Fruit fly (Drosophila melanogaster) S2 (cell line): ENCODE data around the gene CG5860.
A peak's percentile ranks its signal among the peaks of the same experiment; 100 is the strongest.

Source experiments
- CG8478 ChIP-seq: fragments of >200 bp; optimal IDR thresholded peaks from 2 replicates; lab custom pipeline; 2018
- CTCF ChIP-seq, 2 experiments: fragments of >200 bp; optimal IDR thresholded peaks; 2 replicates each; lab custom pipeline; 2018

The CG5860 gene

DNA sequence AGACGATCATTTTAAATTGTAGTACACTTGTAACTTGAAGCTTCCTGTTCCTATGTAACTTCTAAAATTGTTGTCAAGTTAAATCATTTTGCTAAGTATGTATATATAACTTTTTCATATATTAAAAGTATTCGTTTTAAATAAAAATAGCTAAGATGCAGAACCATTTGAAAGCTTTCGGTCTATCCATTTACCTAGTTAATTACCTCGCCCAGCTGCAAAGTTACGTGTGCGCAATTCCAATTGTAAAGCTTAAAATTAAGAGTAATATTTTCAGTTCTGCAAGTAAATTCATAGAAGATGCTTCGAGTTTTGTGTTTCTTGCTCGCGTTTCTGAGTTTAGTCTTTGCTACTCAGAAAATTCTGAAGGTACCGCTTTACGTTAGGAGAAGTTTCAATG lies at the start of gene CG5860:
Gene CG5860 (plus strand): TSS at position 301 of the 400 bp plus-strand sequence.
- TF ChIP-seq CG8478 (lab: Kevin White, UChicago) = no peak
- no peak for TF ChIP-seq CTCF (optimal IDR thresholded peaks at IDR 0.05; lab: Kevin White, UChicago)

DNA sequence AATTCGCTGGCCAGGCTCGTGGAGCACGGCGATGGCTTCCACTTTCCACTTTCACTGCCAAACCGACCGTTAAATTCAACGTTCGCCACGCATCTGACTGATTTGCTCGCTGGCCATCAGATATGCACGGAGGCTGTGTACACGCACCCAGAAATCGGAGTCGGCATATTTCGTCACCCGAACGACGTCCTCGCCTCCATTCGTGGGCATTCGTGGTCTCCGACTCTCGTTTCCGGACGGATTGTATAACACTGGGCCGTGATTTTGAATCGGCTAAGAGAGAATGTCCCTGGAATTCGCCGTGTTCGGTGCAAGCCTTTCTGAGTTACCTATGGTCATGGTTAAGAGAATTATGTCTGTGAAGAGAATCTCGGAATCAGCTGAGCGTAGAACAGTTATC lies 43.4 kb upstream of the CG5860 start, which contains the start of gene beat-IIa:
Gene beat-IIa (minus strand): TSS at position 97 of the 400 bp plus-strand sequence.
- TF ChIP-seq CTCF (optimal IDR thresholded peaks at IDR 0.05; lab: Kevin White, UChicago) (no peak), CG8478 (lab: Kevin White, UChicago) (no peak)

DNA sequence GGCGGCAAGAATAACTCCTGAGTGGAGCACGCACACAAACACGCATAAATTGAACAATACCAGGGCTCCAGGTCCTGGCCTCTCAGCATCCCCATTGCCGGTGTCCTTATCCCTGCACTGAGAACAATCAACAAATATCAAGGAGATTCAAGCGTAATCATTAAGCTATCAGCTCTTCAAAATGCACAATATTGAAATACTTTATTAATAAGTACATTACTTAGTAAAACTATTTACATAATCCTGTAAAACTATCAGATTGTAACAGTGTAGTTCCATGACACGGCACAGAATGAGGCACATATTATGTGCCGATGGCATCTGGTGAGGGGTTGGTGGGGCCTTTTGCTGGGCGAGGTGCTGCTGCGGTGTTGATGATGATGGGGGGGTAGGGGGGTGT lies 38.3 kb upstream of the CG5860 start:
- no peak for TF ChIP-seq CTCF (optimal IDR thresholded peaks at IDR 0.05; lab: Kevin White, UChicago)
- no peak for TF ChIP-seq CG8478 (lab: Kevin White, UChicago)

DNA sequence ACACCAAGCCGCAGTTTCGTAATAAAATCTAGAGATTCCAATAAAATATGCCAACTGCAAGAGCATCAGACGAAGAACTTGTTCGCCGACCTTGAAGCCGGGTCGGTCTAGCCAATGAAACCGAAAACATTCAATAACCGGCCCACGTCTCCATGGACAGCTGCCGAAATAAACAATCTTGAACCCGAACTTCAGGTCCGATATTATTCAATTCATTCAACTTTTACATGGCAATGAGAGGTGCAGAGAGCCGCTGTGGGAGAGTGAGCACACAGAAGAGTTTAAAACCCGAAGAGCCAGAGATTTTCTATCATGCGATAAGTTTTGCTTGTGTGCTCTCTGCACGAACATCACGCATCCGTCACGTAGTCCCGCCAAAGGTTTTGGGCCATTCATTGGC lies 31.9 kb upstream of the CG5860 start:
- TF ChIP-seq CTCF (optimal IDR thresholded peaks at IDR 0.05; lab: Kevin White, UChicago) = no peak
- no peak for TF ChIP-seq CG8478 (lab: Kevin White, UChicago)

DNA sequence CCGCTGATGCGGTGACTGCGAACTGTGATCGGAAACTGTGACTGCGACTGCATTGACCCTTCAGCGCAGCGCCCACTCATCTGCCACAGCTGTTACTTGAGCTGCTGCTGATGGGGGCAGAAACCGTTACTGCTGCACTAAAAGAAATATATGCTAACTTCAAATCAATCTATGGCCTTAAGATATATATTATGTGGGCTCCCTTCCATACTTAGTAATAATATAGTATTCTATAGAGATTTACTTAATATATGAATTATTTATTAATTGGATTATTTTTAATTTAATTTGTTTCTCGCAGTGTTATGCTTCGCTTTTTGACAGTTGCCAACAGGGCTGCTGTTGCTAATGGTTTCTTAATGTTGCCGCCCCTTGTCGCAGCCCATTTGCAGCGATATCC lies 30.4 kb upstream of the CG5860 start:
- TF ChIP-seq CG8478 (lab: Kevin White, UChicago) (no peak), CTCF (optimal IDR thresholded peaks at IDR 0.05; lab: Kevin White, UChicago) (no peak)

DNA sequence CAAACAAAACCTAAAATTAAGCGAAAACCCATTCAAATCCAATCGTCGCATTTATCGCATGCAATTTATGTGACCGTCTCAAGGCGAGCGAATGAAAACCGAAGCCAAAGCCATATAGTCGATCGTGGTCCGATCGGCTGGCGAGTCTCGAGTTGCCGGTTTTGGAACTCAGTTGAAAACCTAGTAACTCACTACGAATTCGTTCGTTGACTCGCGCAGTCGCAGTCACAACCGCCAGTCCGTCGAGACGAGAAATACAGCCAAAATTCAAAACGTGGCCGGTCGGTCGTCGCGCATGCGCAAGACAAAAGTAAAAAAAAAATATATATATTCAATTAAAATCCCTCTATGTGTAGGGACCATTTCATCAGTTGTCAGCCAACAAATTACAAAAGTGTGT lies 29.7 kb upstream of the CG5860 start, which contains the start of gene lute:
Gene lute (plus strand): TSS at position 203 of the 400 bp plus-strand sequence.
- TF ChIP-seq CG8478 (lab: Kevin White, UChicago) (no peak), CTCF (optimal IDR thresholded peaks at IDR 0.05; lab: Kevin White, UChicago) (no peak)

DNA sequence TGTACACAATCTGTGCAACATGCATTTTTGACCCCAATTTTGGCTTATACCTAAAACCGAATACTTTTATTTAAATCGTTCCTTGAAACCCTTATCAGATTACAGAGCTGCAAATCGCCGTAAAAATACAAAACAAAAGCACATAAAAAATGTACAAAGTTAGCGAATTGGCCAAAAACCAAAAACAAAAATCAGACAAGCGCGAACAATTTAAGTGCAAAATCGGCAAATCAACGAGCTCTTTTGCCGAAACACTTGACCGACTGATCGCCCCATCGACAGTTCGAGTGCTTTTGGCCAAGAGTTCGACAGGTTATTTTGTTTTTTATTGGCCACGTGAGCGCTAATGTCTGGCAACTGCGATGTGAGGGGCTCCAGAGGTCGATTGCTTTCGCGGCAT lies 27.5 kb upstream of the CG5860 start:
- TF ChIP-seq CG8478 (lab: Kevin White, UChicago) (no peak), CTCF (optimal IDR thresholded peaks at IDR 0.05; lab: Kevin White, UChicago) (no peak)

DNA sequence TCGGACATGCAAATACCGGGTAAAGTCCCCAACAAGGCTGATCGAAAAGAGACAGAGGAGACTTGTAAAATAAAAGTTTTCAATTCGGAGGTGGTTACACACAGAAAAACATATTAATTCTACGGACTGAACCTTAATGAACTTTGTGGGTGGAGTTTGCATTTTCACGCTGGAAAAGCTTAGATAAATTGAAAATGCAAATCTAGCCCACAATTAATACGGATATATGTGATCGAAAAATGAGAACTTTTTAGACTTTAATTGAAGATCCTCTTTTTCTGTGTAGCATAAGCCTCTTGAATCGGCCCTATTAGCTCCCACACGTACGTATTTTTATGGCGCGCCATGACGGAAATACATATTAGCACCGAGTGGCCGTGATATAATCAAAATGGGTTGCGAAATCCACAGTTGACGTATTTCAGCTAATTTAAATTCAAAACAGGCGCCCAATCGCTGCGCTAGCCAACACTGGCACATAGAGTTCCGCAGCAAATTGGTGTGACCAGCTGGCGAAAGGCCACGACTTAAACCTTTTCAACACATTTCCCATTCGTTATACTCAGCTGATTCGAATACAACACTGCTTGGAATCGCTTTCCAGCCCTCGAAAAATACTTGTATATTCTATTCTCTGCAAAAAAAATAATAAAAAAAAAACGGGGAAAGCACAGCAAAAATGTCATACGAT lies 23.9 kb upstream of the CG5860 start:
- TF ChIP-seq CG8478 (lab: Kevin White, UChicago) (no peak), CTCF (optimal IDR thresholded peaks at IDR 0.05; lab: Kevin White, UChicago) (peak in 1 of 2 experiments; percentile 12)

DNA sequence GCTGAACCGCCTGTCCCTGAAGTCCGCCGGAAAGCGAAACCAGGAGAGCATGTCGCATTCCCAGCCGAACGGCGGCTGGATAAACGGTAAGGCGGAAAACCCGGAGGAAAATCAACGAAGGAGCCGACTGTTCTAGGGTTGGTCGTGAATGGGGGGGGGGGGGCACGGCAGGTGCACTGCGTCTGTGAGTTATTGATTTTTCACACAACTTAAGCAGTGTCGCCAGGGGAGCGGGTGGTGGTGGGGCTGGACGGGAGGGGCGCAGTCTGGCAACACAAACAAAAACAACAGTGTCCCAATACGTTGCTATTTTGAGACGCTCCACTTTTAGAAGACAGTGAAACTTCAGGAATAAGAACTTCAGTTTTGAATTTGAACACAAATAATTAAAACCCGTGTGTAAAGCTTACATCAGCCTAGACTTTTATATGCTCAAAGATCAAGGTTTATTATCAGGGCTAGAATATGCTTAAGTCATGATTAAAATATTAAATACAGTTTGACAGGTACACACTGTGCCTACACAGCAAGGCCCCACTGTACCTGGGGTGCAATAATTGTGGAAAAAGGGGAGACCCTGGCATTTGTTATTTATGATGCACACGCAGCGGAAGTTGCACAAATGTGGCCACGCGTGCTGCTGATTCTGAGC lies 23.1 kb upstream of the CG5860 start:
- no peak for TF ChIP-seq CTCF (optimal IDR thresholded peaks at IDR 0.05; lab: Kevin White, UChicago)
- TF ChIP-seq CG8478 (lab: Kevin White, UChicago) = no peak

DNA sequence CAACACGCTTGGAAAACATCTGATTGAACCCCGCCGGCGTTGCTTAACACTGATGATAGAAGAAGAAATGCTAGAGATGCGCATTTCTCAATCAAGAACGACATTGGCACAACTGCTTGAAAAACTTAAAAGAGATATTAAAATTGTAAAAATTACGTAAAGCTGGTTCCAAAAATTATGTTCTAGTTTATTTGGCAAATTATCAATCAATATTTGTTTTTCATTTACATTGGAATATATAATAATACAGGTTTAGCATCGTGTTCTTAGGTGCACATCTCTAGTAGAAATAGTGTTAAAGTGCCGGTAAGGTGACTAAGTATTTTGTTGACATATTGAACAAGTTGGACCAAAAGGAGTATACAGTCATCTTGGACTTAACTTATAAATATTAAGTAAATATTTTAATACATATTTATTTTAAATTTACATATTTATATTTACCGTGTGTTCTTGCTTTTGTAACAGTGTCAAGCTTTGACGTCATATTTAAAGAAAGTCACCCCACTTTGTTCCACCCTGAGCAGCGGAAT lies 18.0 kb upstream of the CG5860 start, which contains the start of the genes Brf and sds22:
Gene Brf (minus strand): TSS at position 25 of the 533 bp plus-strand sequence.
Gene sds22 (plus strand): TSS at position 282 of the 533 bp plus-strand sequence.
- TF ChIP-seq CTCF (optimal IDR thresholded peaks at IDR 0.05; lab: Kevin White, UChicago) = no peak
- no peak for TF ChIP-seq CG8478 (lab: Kevin White, UChicago)

DNA sequence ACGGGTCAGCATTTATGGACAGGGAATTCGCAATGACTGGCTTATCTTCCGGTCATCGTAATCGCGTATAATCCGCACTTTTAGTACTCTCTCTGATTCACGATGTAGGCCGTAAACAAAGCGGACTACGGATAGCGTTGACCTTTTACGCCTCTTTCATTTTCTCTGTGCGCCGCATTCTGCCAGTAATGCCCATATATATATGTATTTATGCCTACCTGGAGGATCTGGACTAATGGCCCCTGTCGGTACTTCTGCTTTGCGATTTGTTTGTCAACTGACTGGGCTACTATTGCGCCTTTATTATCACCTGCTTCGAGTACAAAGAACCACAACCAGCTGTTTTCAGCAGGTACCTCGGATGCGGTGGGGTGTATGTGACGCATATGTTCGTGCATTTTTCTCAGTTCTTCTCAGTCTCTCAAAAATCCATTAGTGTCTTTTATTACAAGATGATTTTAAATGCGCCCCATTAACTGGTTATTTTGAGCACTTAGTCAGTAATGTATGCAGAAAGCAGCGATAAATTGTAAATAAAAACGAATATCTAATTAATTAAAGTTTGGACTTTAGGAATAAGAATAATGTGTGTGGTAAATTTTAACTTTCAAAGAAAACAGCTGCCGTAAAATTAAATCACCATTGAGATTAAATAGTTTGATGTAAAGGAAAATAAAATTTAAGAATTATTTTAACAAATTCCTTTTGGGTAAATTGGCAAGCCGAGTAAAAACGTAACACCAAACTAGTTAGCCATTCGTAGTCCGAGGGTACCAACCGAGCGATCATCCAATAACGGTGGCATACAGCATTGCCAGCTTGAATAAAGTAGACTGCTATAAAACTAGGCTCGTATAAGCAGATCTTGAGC lies 14.9 kb upstream of the CG5860 start, which contains the start of gene CREG:
Gene CREG (minus strand): TSS at position 323 of the 871 bp plus-strand sequence.
- no peak for TF ChIP-seq CG8478 (lab: Kevin White, UChicago)
- no peak for TF ChIP-seq CTCF (optimal IDR thresholded peaks at IDR 0.05; lab: Kevin White, UChicago)

DNA sequence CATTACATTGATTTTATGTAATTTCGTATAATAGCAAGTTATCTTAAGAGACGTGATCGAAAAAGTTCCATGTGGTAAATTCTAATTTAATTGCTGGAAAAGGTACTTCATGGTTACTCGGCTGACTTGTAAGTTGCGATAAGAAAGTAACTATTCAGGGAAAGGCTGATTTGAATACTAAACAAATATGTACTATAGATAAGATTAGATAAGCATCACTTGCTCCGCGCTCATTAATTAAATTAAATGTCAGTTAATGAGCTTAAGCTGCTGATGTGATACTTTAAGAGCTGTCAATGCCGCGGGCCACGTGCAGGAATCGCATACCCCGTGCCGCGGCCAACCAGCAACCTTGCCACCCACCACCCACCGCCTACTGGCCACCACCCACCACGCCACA lies 9.3 kb upstream of the CG5860 start:
- TF ChIP-seq CTCF (optimal IDR thresholded peaks at IDR 0.05; lab: Kevin White, UChicago) (no peak), CG8478 (lab: Kevin White, UChicago) (no peak)

DNA sequence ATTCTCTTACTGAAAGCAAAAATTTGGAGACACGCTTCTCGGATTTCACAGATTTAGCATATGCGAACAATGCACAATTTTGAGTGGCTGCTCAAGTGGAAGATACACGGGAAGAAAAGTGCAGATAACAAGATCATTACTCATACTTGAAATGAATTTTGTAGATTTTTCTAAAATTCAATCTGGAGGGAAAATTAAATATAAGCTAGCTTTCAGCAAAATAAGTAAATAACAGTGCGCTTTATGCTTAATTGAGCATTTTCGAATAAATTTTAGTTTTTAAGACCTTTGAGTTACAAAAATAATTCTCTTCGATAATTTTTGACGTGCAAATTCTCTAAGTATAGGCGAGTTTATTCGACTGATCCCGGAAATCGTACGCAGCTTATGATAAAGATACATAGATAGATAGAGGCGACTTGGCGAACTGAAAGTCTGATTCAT lies 8.7 kb upstream of the CG5860 start:
- TF ChIP-seq CG8478 (lab: Kevin White, UChicago) (no peak), CTCF (optimal IDR thresholded peaks at IDR 0.05; lab: Kevin White, UChicago) (no peak)

DNA sequence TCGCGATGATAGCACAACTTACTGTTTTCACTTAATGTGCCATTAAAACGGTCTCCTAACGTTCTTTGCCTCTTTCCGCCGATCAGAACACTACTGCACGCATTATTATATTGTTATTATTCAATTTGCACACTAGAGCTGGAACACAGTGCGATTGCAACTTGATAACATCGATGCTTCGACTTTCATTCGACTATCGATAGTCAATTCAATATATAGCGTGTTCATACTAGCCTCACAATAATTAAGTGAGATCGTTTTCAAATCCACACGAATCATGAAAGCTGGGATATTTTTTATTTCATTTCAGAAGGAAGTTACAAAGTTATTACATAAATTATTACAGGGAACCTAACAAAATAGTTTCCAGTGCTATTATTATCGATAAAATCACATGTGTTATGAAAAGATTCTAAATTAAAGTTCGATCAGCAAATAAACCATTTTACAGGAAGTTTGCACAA lies 8.1 kb upstream of the CG5860 start:
- TF ChIP-seq CG8478 (lab: Kevin White, UChicago) = no peak
- peak; percentile 38 to 43 for TF ChIP-seq CTCF (optimal IDR thresholded peaks at IDR 0.05; lab: Kevin White, UChicago)
